Fruit fly (Drosophila melanogaster) whole organism, embryonic: Measurements from ENCODE around the gene CG43813.
A peak's percentile ranks its signal among the peaks of the same experiment; 100 is the strongest.

Experiments
- Bgb ChIP-seq: fragments of 200-800 bp; sonication (Bioruptor generic); IDR thresholded peaks from 2 replicates; pipeline ENCODE4 v1.3.6; 2022; ENCODE audit warnings: missing biosample characterization, missing genetic modification characterization; ENCODE audit not compliant: partially characterized antibody
- BtbVII ChIP-seq: fragments of 200-800 bp; sonication (Bioruptor generic); optimal IDR thresholded peaks from 3 replicates; lab custom pipeline; 2017; ENCODE audit warnings: missing biosample characterization, mild to moderate bottlenecking, missing genetic modification characterization
- Bteb2 ChIP-seq: fragments of 200-800 bp; sonication (Bioruptor generic); optimal IDR thresholded peaks from 2 replicates; lab custom pipeline; 2016; ENCODE audit warnings: missing biosample characterization, missing genetic modification characterization
- CG10366 ChIP-seq: fragments of 200-800 bp; sonication (Bioruptor generic); IDR thresholded peaks from 2 replicates; pipeline ENCODE4 v1.3.6; 2022; ENCODE audit warnings: missing biosample characterization, missing genetic modification characterization
- CG10431 ChIP-seq: fragments of 200-800 bp; sonication (Bioruptor generic); optimal IDR thresholded peaks from 3 replicates; lab custom pipeline; 2018; ENCODE audit warnings: missing biosample characterization, mild to moderate bottlenecking, missing genetic modification characterization
- CG10959 ChIP-seq: fragments of 200-800 bp; sonication (Bioruptor generic); IDR thresholded peaks from 2 replicates; pipeline ENCODE4 v1.3.6; 2022; ENCODE audit warnings: missing biosample characterization, missing genetic modification characterization
- CG11560 ChIP-seq: fragments of 200-800 bp; sonication (Bioruptor generic); IDR thresholded peaks from 3 replicates; pipeline ENCODE4 v1.3.6; 2022; ENCODE audit warnings: missing biosample characterization, missing genetic modification characterization
- CG11696 ChIP-seq: fragments of 200-800 bp; sonication (Bioruptor generic); IDR thresholded peaks from 2 replicates; pipeline ENCODE4 v1.3.6; 2022; ENCODE audit warnings: missing biosample characterization, missing genetic modification characterization
- CG14050 ChIP-seq: fragments of 200-800 bp; sonication (Bioruptor generic); IDR thresholded peaks from 3 replicates; pipeline ENCODE4 v1.3.6; 2022; ENCODE audit warnings: missing biosample characterization, missing genetic modification characterization
- CG16779 ChIP-seq: fragments of 200-800 bp; sonication (Bioruptor generic); IDR thresholded peaks from 2 replicates; pipeline ENCODE4 v1.3.6; 2022; ENCODE audit warnings: missing biosample characterization, missing genetic modification characterization
- CG17385 ChIP-seq: fragments of 200-800 bp; sonication (Bioruptor generic); optimal IDR thresholded peaks from 3 replicates; lab custom pipeline; 2018; ENCODE audit warnings: missing biosample characterization, mild to moderate bottlenecking, missing genetic modification characterization
- CG34224 ChIP-seq: fragments of 200-800 bp; sonication (Bioruptor generic); IDR thresholded peaks from 3 replicates; pipeline ENCODE4 v1.3.6; 2022; ENCODE audit warnings: missing biosample characterization, missing genetic modification characterization; ENCODE audit not compliant: partially characterized antibody
- CG4707 ChIP-seq: fragments of 200-800 bp; sonication (Bioruptor generic); optimal IDR thresholded peaks from 2 replicates; lab custom pipeline; 2018; ENCODE audit warnings: missing biosample characterization, mild to moderate bottlenecking, missing genetic modification characterization, moderate library complexity
- CG4820 ChIP-seq: fragments of 200-800 bp; sonication (Bioruptor generic); optimal IDR thresholded peaks from 3 replicates; lab custom pipeline; 2016; ENCODE audit warnings: missing biosample characterization, missing genetic modification characterization
- CG6654 ChIP-seq: fragments of 200-800 bp; sonication (Bioruptor generic); optimal IDR thresholded peaks from 2 replicates; lab custom pipeline; 2017; ENCODE audit warnings: missing biosample characterization, mild to moderate bottlenecking, missing genetic modification characterization
- CG7928 ChIP-seq: fragments of 200-800 bp; sonication (Bioruptor generic); optimal IDR thresholded peaks from 2 replicates; lab custom pipeline; 2017; ENCODE audit warnings: missing biosample characterization, mild to moderate bottlenecking, missing genetic modification characterization
- CG8765 ChIP-seq: fragments of 200-800 bp; sonication (Bioruptor generic); IDR thresholded peaks from 2 replicates; pipeline ENCODE4 v1.3.6; 2022; ENCODE audit warnings: missing biosample characterization, missing genetic modification characterization
- CrebB ChIP-seq: fragments of 200-800 bp; sonication (Bioruptor generic); optimal IDR thresholded peaks from 3 replicates; lab custom pipeline; 2018; ENCODE audit warnings: missing biosample characterization, mild to moderate bottlenecking, missing genetic modification characterization
- Deaf1 ChIP-seq: fragments of 200-800 bp; optimal IDR thresholded peaks from 3 replicates; lab custom pipeline; 2019; ENCODE audit warnings: missing biosample characterization, mild to moderate bottlenecking, missing genetic modification characterization, moderate library complexity
- Ets97D ChIP-seq: fragments of 200-800 bp; sonication (Bioruptor generic); optimal IDR thresholded peaks from 3 replicates; lab custom pipeline; 2016; ENCODE audit warnings: missing biosample characterization, missing genetic modification characterization
- Fer2 ChIP-seq: fragments of 200-800 bp; sonication (Bioruptor generic); optimal IDR thresholded peaks from 2 replicates; lab custom pipeline; 2018; ENCODE audit warnings: missing biosample characterization, mild to moderate bottlenecking, missing genetic modification characterization, moderate library complexity
- H2.0 ChIP-seq: fragments of 200-800 bp; sonication (Bioruptor generic); IDR thresholded peaks from 2 replicates; pipeline ENCODE4 v1.3.6; 2022; ENCODE audit warnings: missing biosample characterization, missing genetic modification characterization
- MBD-R2 ChIP-seq: fragments of 200-800 bp; sonication (Bioruptor generic); IDR thresholded peaks from 2 replicates; pipeline ENCODE4 v1.3.6; 2022; ENCODE audit warnings: missing biosample characterization, missing genetic modification characterization
- Max ChIP-seq: fragments of 200-800 bp; sonication (Bioruptor generic); optimal IDR thresholded peaks from 2 replicates; lab custom pipeline; 2016; ENCODE audit warnings: missing biosample characterization, mild to moderate bottlenecking, missing genetic modification characterization
- Mes4 ChIP-seq: fragments of 200-800 bp; sonication (Bioruptor generic); optimal IDR thresholded peaks from 2 replicates; lab custom pipeline; 2016; ENCODE audit warnings: missing biosample characterization, missing genetic modification characterization
- Opbp ChIP-seq: fragments of 200-800 bp; sonication (Bioruptor generic); IDR thresholded peaks from 3 replicates; pipeline ENCODE4 v1.3.6; 2022; ENCODE audit warnings: missing biosample characterization, missing genetic modification characterization; ENCODE audit not compliant: partially characterized antibody
- PHDP ChIP-seq: fragments of 200-800 bp; sonication (Bioruptor generic); optimal IDR thresholded peaks from 3 replicates; lab custom pipeline; 2018; ENCODE audit warnings: missing biosample characterization, mild to moderate bottlenecking, missing genetic modification characterization, moderate library complexity
- Sox102F ChIP-seq: fragments of 200-800 bp; sonication (Bioruptor generic); optimal IDR thresholded peaks from 2 replicates; lab custom pipeline; 2018; ENCODE audit warnings: missing biosample characterization, mild to moderate bottlenecking, missing genetic modification characterization, moderate library complexity
- TFAM ChIP-seq: fragments of 200-800 bp; sonication (Bioruptor generic); optimal IDR thresholded peaks from 2 replicates; lab custom pipeline; 2017; ENCODE audit warnings: missing biosample characterization, missing genetic modification characterization, inconsistent platforms
- Xrp1 ChIP-seq: fragments of 200-800 bp; sonication (Bioruptor generic); IDR thresholded peaks from 2 replicates; pipeline ENCODE4 v1.3.6; 2022; ENCODE audit warnings: missing biosample characterization, missing genetic modification characterization
- bbx ChIP-seq: fragments of 200-800 bp; sonication (Bioruptor generic); IDR thresholded peaks from 2 replicates; pipeline ENCODE4 v1.3.6; 2022; ENCODE audit warnings: missing biosample characterization, missing genetic modification characterization; ENCODE audit not compliant: partially characterized antibody
- bcd ChIP-seq: fragments of 200-800 bp; sonication (Bioruptor generic); optimal IDR thresholded peaks from 2 replicates; lab custom pipeline; 2017; ENCODE audit warnings: missing biosample characterization, mild to moderate bottlenecking, missing genetic modification characterization
- cad ChIP-seq: fragments of >200 bp; optimal IDR thresholded peaks from 2 replicates; lab custom pipeline; 2017; ENCODE audit warnings: missing biosample characterization, missing genetic modification characterization
- cato ChIP-seq: fragments of 200-800 bp; sonication (Bioruptor generic); optimal IDR thresholded peaks from 2 replicates; lab custom pipeline; 2016; ENCODE audit warnings: missing biosample characterization, missing genetic modification characterization, borderline replicate concordance
- caup ChIP-seq: fragments of 200-800 bp; sonication (Bioruptor generic); optimal IDR thresholded peaks from 3 replicates; lab custom pipeline; 2017; ENCODE audit warnings: missing biosample characterization, mild to moderate bottlenecking, missing genetic modification characterization, moderate library complexity; ENCODE audit not compliant: severe bottlenecking
- crp ChIP-seq, 2 experiments: fragments of 200-800 bp; sonication (Bioruptor generic); optimal IDR thresholded peaks; 2 replicates in 1 of 2; 3 replicates in 1 of 2; lab custom pipeline; 2017; ENCODE audit warnings: missing biosample characterization in 2 of 2, missing genetic modification characterization in 2 of 2, mild to moderate bottlenecking in 1 of 2, moderate library complexity in 1 of 2
- dimm ChIP-seq: fragments of 200-800 bp; sonication (Bioruptor generic); IDR thresholded peaks from 2 replicates; pipeline ENCODE4 v1.3.6; 2022; ENCODE audit warnings: missing biosample characterization, missing genetic modification characterization
- fd3F ChIP-seq: fragments of 200-800 bp; sonication (Bioruptor generic); optimal IDR thresholded peaks from 2 replicates; lab custom pipeline; 2018; ENCODE audit warnings: missing biosample characterization, mild to moderate bottlenecking, missing genetic modification characterization, moderate library complexity
- fd64A ChIP-seq: fragments of 200-800 bp; sonication (Bioruptor generic); optimal IDR thresholded peaks from 3 replicates; lab custom pipeline; 2018; ENCODE audit warnings: missing biosample characterization, mild to moderate bottlenecking, missing genetic modification characterization
- gt ChIP-seq: fragments of 200-800 bp; sonication (Bioruptor generic); IDR thresholded peaks from 2 replicates; pipeline ENCODE4 v1.3.6; 2022; ENCODE audit warnings: missing biosample characterization, missing genetic modification characterization
- hkb ChIP-seq, 2 experiments: fragments of 200-800 bp in 1 of 2; fragments of >200 bp in 1 of 2; sonication (Bioruptor generic) in 1 of 2; IDR thresholded peaks in 1 of 2; optimal IDR thresholded peaks in 1 of 2; 2 replicates each; pipeline versions ENCODE4 v1.3.6 to Lab custom; 2017 to 2022; ENCODE audit warnings: missing biosample characterization in 1 of 2, missing genetic modification characterization in 1 of 2
- jing ChIP-seq: fragments of 200-800 bp; sonication (Bioruptor generic); optimal IDR thresholded peaks from 2 replicates; lab custom pipeline; 2018; ENCODE audit warnings: missing biosample characterization, mild to moderate bottlenecking, missing genetic modification characterization
- ken ChIP-seq: fragments of 200-800 bp; sonication (Bioruptor generic); IDR thresholded peaks from 3 replicates; pipeline ENCODE4 v1.3.6; 2022; ENCODE audit warnings: missing biosample characterization, missing genetic modification characterization
- lola ChIP-seq, 3 experiments: fragments of >200 bp in 2 of 3; fragments of 200-800 bp in 1 of 3; sonication (Bioruptor generic) in 1 of 3; optimal IDR thresholded peaks; 2 replicates each; lab custom pipeline; 2017 to 2019; ENCODE audit warnings: missing biosample characterization in 3 of 3, missing genetic modification characterization in 3 of 3, mild to moderate bottlenecking in 1 of 3, moderate library complexity in 1 of 3
- p53 ChIP-seq: fragments of 200-800 bp; sonication (Bioruptor generic); optimal IDR thresholded peaks from 2 replicates; lab custom pipeline; 2016; ENCODE audit warnings: missing biosample characterization, missing genetic modification characterization
- row ChIP-seq: fragments of 200-800 bp; sonication (Bioruptor generic); IDR thresholded peaks from 3 replicates; pipeline ENCODE4 v1.3.6; 2022; ENCODE audit warnings: missing biosample characterization, missing genetic modification characterization
- schlank ChIP-seq: fragments of 200-800 bp; sonication (Bioruptor generic); optimal IDR thresholded peaks from 2 replicates; lab custom pipeline; 2018; ENCODE audit warnings: missing biosample characterization, mild to moderate bottlenecking, missing genetic modification characterization
- stc ChIP-seq: fragments of 200-800 bp; sonication (Bioruptor generic); IDR thresholded peaks from 2 replicates; pipeline ENCODE4 v1.3.6; 2022; ENCODE audit warnings: missing biosample characterization, missing genetic modification characterization
- zen ChIP-seq: fragments of 200-800 bp; sonication (Bioruptor generic); optimal IDR thresholded peaks from 3 replicates; lab custom pipeline; 2018; ENCODE audit warnings: missing biosample characterization, mild to moderate bottlenecking, missing genetic modification characterization, moderate library complexity
- zfh2 ChIP-seq: fragments of 200-800 bp; sonication (Bioruptor generic); optimal IDR thresholded peaks from 2 replicates; lab custom pipeline; 2016; ENCODE audit warnings: missing biosample characterization, missing genetic modification characterization

The CG43813 gene

DNA sequence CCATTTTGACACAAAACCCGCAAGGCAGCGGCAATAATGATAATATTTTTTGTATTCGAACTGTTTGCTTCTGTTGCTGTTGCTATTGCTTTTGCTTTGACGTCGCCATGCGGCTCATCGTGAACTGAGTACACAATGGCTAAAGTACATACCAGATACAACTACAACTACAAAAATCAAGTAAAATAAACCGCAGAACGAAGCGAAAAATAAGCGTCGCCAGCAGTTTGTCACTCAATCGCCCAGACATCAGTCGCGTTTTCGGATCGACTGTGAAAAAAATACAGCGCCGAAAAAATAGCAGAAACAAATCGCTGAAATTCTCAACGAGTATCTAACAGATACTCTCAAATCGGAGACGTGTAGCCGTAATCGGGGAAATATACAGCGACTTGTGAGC is 25.5 kb upstream of the CG43813 start (continued):
- TF ChIP-seq stc (GFP tag; lab: Robert Waterston, UW), result 0 out of 2 replicates have a peak, but pooled peaks have one; percentile 33
- no peak for TF ChIP-seq CG10366 (GFP tag; lab: Robert Waterston, UW)
- TF ChIP-seq bcd (GFP tag; lab: Kevin White, UChicago), result peak; percentile 12
- TF ChIP-seq caup, result peak; percentile 62
- no peak for TF ChIP-seq CG7928 (GFP tag; lab: Kevin White, UChicago)
- TF ChIP-seq PHDP (tag; lab: Kevin White, UChicago), result peak; percentile 38
- peak; percentile 17 for TF ChIP-seq CG17385 (GFP tag; lab: Kevin White, UChicago)
- no peak for TF ChIP-seq CG11560
- no peak; the same call in 1 of the 2 replicates for TF ChIP-seq CG16779 (GFP tag; lab: Robert Waterston, UW)
- no peak for TF ChIP-seq Max
- TF ChIP-seq cato (GFP tag; lab: Kevin White, UChicago), result no peak
- no peak for TF ChIP-seq p53 (GFP tag; lab: Kevin White, UChicago)
- no peak for TF ChIP-seq zen (tag; lab: Kevin White, UChicago)
- no peak for TF ChIP-seq crp (GFP tag; optimal IDR thresholded peaks at IDR 0.05; lab: Kevin White, UChicago)
- TF ChIP-seq jing, result no peak
- peak; percentile 12 for TF ChIP-seq zfh2 (GFP tag; lab: Kevin White, UChicago)
- no peak for TF ChIP-seq cad (GFP tag; lab: Kevin White, UChicago)
- TF ChIP-seq fd64A (GFP tag; lab: Kevin White, UChicago), result no peak
- no peak for TF ChIP-seq lola (GFP tag; optimal IDR thresholded peaks at IDR 0.05; lab: Kevin White, UChicago)
- no peak for TF ChIP-seq CG10959 (GFP tag; lab: Robert Waterston, UW)
- no peak for TF ChIP-seq TFAM (GFP tag; lab: Kevin White, UChicago)
- TF ChIP-seq ken (GFP tag; lab: Robert Waterston, UW), result no peak
- no peak for TF ChIP-seq CG8765 (GFP tag; lab: Robert Waterston, UW)
- TF ChIP-seq Bgb (GFP tag; lab: Robert Waterston, UW), result no peak
- TF ChIP-seq Ets97D (GFP tag; lab: Kevin White, UChicago), result no peak
- no peak for TF ChIP-seq CG4820 (GFP tag; lab: Kevin White, UChicago)
- TF ChIP-seq hkb (optimal IDR thresholded peaks at IDR 0.05; lab: Kevin White, UChicago), result no peak
- peak; percentile 40; the same call in 1 of the 2 replicates for TF ChIP-seq hkb (GFP tag; IDR thresholded peaks at IDR 0.05; lab: Robert Waterston, UW)
- no peak for TF ChIP-seq CG14050 (GFP tag; lab: Robert Waterston, UW)
- TF ChIP-seq Bteb2 (GFP tag; lab: Kevin White, UChicago), result no peak
- peak; percentile 37; the same call in 1 of the 2 replicates for TF ChIP-seq Xrp1 (GFP tag; lab: Robert Waterston, UW)
- TF ChIP-seq Sox102F, result no peak
- TF ChIP-seq CG6654 (GFP tag; lab: Kevin White, UChicago), result no peak
- TF ChIP-seq CG34224 (GFP tag; lab: Robert Waterston, UW), result no peak
- peak; percentile 12 for TF ChIP-seq Deaf1 (tag; lab: Kevin White, UChicago)
- TF ChIP-seq H2.0 (GFP tag; lab: Robert Waterston, UW), result no peak; the same call in 1 of the 2 replicates
- TF ChIP-seq Opbp (GFP tag; lab: Robert Waterston, UW), result no peak
- TF ChIP-seq BtbVII (GFP tag; lab: Kevin White, UChicago), result peak; percentile 55
- peak; percentile 58 for TF ChIP-seq schlank (tag; lab: Kevin White, UChicago)
- no peak for TF ChIP-seq row
- no peak for TF ChIP-seq CG10431 (GFP tag; lab: Kevin White, UChicago)
- TF ChIP-seq gt (GFP tag; lab: Robert Waterston, UW), result no peak
- TF ChIP-seq MBD-R2 (GFP tag; lab: Robert Waterston, UW), result no peak
- TF ChIP-seq CrebB (tag; lab: Kevin White, UChicago), result no peak
- peak; percentile 47 for TF ChIP-seq Fer2 (tag; lab: Kevin White, UChicago)
- TF ChIP-seq dimm (GFP tag; lab: Robert Waterston, UW), result no peak
- no peak for TF ChIP-seq bbx (GFP tag; lab: Robert Waterston, UW)
- TF ChIP-seq Mes4 (GFP tag; lab: Kevin White, UChicago), result no peak
- TF ChIP-seq fd3F, result peak; percentile 35
- TF ChIP-seq CG11696 (GFP tag; lab: Robert Waterston, UW), result peak; percentile 29; the same call in 1 of the 2 replicates
- no peak for TF ChIP-seq CG4707 (GFP tag; lab: Kevin White, UChicago)
